Worm (Caenorhabditis elegans) whole organism, L4/young adult: ENCODE results near the gene rpl-5.

Experiments used
- W03F9.2 ChIP-seq: fragments of 150-350 bp; optimal IDR thresholded peaks from 2 replicates; lab custom pipeline; 2014; ENCODE audit warnings: missing biosample characterization, missing genetic modification characterization
- dao-5 ChIP-seq: sonication (generic microtip); optimal IDR thresholded peaks from 2 replicates; lab custom pipeline; 2016; ENCODE audit warnings: missing genotype, missing genetic modification characterization, moderate library complexity, missing compliant biosample characterization

DNA sequence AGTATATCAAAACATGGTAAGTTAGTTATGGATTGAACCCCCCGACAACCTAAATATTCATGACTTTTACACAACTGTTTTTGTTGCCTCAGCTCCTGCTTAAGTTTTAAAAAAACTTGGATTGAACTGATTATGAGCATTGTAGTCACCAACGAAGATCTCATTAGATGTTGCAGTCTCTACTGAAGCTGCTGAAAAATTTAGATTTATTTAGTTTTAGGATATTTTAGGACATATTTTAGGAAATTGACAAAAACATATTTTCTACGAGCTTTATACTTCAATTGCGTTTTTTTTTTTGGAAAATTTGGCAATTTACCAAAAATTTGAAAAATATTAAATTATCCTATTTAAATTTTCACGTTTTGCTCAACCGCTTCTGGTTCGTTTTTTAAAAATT lies 7.7 kb upstream of the rpl-5 start, which contains the start of gene F54C9.14:
- TF ChIP-seq W03F9.2 (tag; lab: Kevin White, UChicago) (no peak), dao-5 (tag; lab: Kevin White, UChicago) (no peak)
